Worm (Caenorhabditis elegans) whole organism, midembryonic: ENCODE results near the gene K09H11.6.

Source experiments
- T22C8.4 ChIP-seq: fragments of 200-800 bp; sonication (Bioruptor generic); IDR thresholded peaks from 2 replicates; pipeline ENCODE4 v1.3.6; 2022; ENCODE audit warnings: missing genetic modification characterization, missing compliant biosample characterization
- cog-1 ChIP-seq: sonication (generic microtip); optimal IDR thresholded peaks from 2 replicates; lab custom pipeline; 2016; ENCODE audit warnings: missing genetic modification characterization, missing compliant biosample characterization
- flt-1 ChIP-seq: fragments of 200-800 bp; sonication (Bioruptor generic); IDR thresholded peaks from 2 replicates; pipeline ENCODE4 v1.3.6; 2022; ENCODE audit warnings: missing genetic modification characterization, missing compliant biosample characterization
- klf-2 ChIP-seq: fragments of 200-800 bp; sonication (Bioruptor generic); conservative IDR thresholded peaks from 2 replicates; pipeline ENCODE4 v1.3.6; 2022; ENCODE audit warnings: missing genetic modification reagents, missing genetic modification characterization, missing compliant biosample characterization
- med-1 ChIP-seq: sonication (generic microtip); optimal IDR thresholded peaks from 2 replicates; lab custom pipeline; 2017; ENCODE audit warnings: missing genetic modification characterization, mild to moderate bottlenecking, missing compliant biosample characterization, antibody characterized with exemption, missing genetic modification reagents; ENCODE audit not compliant: insufficient read depth
- ref-1 ChIP-seq: fragments of 200-800 bp; sonication (Bioruptor generic); conservative IDR thresholded peaks from 2 replicates; pipeline ENCODE4 v1.3.6; 2022; ENCODE audit warnings: missing genetic modification reagents, missing genetic modification characterization, missing compliant biosample characterization
- tab-1 ChIP-seq: fragments of 200-800 bp; sonication (Bioruptor generic); IDR thresholded peaks from 2 replicates; pipeline ENCODE4 v1.3.6; 2022; ENCODE audit warnings: missing genetic modification characterization, missing compliant biosample characterization
- ztf-23 ChIP-seq: fragments of 200-800 bp; sonication (Bioruptor generic); IDR thresholded peaks from 2 replicates; pipeline ENCODE4 v1.3.6; 2022; ENCODE audit warnings: missing genetic modification reagents, missing genetic modification characterization, missing compliant biosample characterization
- ztf-29 ChIP-seq: fragments of 200-800 bp; sonication (Bioruptor generic); IDR thresholded peaks from 2 replicates; pipeline ENCODE4 v1.3.6; 2022; ENCODE audit warnings: missing genetic modification reagents, missing genetic modification characterization, missing compliant biosample characterization

Gene K09H11.6

ce11 chrV:5717237-5717935, 18.6 kb downstream of the K09H11.6 start, which contains the start of gene rga-3:
Gene rga-3 (plus strand): TSS chrV:5717885.
- TF ChIP-seq med-1 (GFP tag; lab: Kevin White, UChicago) (no peak), tab-1 (GFP tag; lab: Robert Waterston, UW) (no peak), klf-2 (GFP tag; lab: Robert Waterston, UW) (no peak), ref-1 (GFP tag; lab: Robert Waterston, UW) (no peak), ztf-23 (no peak), cog-1 (no peak), flt-1 (GFP tag; lab: Robert Waterston, UW) (no peak), ztf-29 (GFP tag; lab: Robert Waterston, UW) (no peak), T22C8.4 (GFP tag; lab: Robert Waterston, UW) (no peak)

ce11 chrV:5716508-5716907, 19.5 kb downstream of the K09H11.6 start, which contains the start of gene K09H11.9:
Gene K09H11.9 (minus strand): TSS chrV:5716608.
- TF ChIP-seq flt-1 (GFP tag; lab: Robert Waterston, UW) (no peak), ztf-23 (no peak), klf-2 (GFP tag; lab: Robert Waterston, UW) (no peak), tab-1 (GFP tag; lab: Robert Waterston, UW) (no peak), med-1 (GFP tag; lab: Kevin White, UChicago) (no peak), cog-1 (no peak), T22C8.4 (GFP tag; lab: Robert Waterston, UW) (no peak), ztf-29 (GFP tag; lab: Robert Waterston, UW) (no peak), ref-1 (GFP tag; lab: Robert Waterston, UW) (no peak)

ce11 chrV:5713510-5713909, 22.5 kb downstream of the K09H11.6 start:
- TF ChIP-seq flt-1 (GFP tag; lab: Robert Waterston, UW) (no peak), ref-1 (GFP tag; lab: Robert Waterston, UW) (no peak), ztf-23 (no peak), med-1 (GFP tag; lab: Kevin White, UChicago) (no peak), tab-1 (GFP tag; lab: Robert Waterston, UW) (no peak), T22C8.4 (GFP tag; lab: Robert Waterston, UW) (no peak), ztf-29 (GFP tag; lab: Robert Waterston, UW) (no peak), cog-1 (no peak), klf-2 (GFP tag; lab: Robert Waterston, UW) (no peak)

ce11 chrV:5712652-5713051, 23.3 kb downstream of the K09H11.6 start, which contains the start of gene gcst-1:
Gene gcst-1 (plus strand): TSS chrV:5712928.
- no peak for TF ChIP-seq tab-1 (GFP tag; lab: Robert Waterston, UW)
- TF ChIP-seq T22C8.4 (GFP tag; lab: Robert Waterston, UW) = no peak
- no peak for TF ChIP-seq cog-1
- TF ChIP-seq med-1 (GFP tag; lab: Kevin White, UChicago) = no peak
- TF ChIP-seq flt-1 (GFP tag; lab: Robert Waterston, UW) = no peak
- no peak for TF ChIP-seq klf-2 (GFP tag; lab: Robert Waterston, UW)
- TF ChIP-seq ztf-29 (GFP tag; lab: Robert Waterston, UW) = no peak
- no peak for TF ChIP-seq ztf-23
- TF ChIP-seq ref-1 (GFP tag; lab: Robert Waterston, UW) = no peak

- TF ChIP-seq T22C8.4 (GFP tag; lab: Robert Waterston, UW) (no peak), cog-1 (no peak), flt-1 (GFP tag; lab: Robert Waterston, UW) (no peak), ztf-29 (GFP tag; lab: Robert Waterston, UW) (no peak), klf-2 (GFP tag; lab: Robert Waterston, UW) (no peak), tab-1 (GFP tag; lab: Robert Waterston, UW) (no peak), med-1 (GFP tag; lab: Kevin White, UChicago) (no peak), ztf-23 (no peak), ref-1 (GFP tag; lab: Robert Waterston, UW) (no peak)
Measured at ce11 chrV:5712189-5712588, 23.8 kb downstream of the K09H11.6 start.

ce11 chrV:5708331-5708730, 27.6 kb downstream of the K09H11.6 start:
- TF ChIP-seq tab-1 (GFP tag; lab: Robert Waterston, UW) (no peak), ref-1 (GFP tag; lab: Robert Waterston, UW) (no peak), flt-1 (GFP tag; lab: Robert Waterston, UW) (no peak), klf-2 (GFP tag; lab: Robert Waterston, UW) (no peak), ztf-29 (GFP tag; lab: Robert Waterston, UW) (no peak), cog-1 (no peak), ztf-23 (no peak), T22C8.4 (GFP tag; lab: Robert Waterston, UW) (no peak), med-1 (GFP tag; lab: Kevin White, UChicago) (no peak)

- TF ChIP-seq klf-2 (GFP tag; lab: Robert Waterston, UW) (no peak), tab-1 (GFP tag; lab: Robert Waterston, UW) (no peak)
Measured at ce11 chrV:5705510-5705909, 30.5 kb downstream of the K09H11.6 start, which contains the start of gene peli-1. Gene peli-1 (plus strand): TSS chrV:5705810.

- TF ChIP-seq cog-1 = no peak
- TF ChIP-seq ref-1 (GFP tag; lab: Robert Waterston, UW) = no peak
- TF ChIP-seq tab-1 (GFP tag; lab: Robert Waterston, UW) = no peak
- no peak for TF ChIP-seq klf-2 (GFP tag; lab: Robert Waterston, UW)
- no peak for TF ChIP-seq flt-1 (GFP tag; lab: Robert Waterston, UW)
- no peak for TF ChIP-seq ztf-23
Measured at ce11 chrV:5704467-5704866, 31.5 kb downstream of the K09H11.6 start.

- TF ChIP-seq cog-1 = no peak
- TF ChIP-seq ztf-29 (GFP tag; lab: Robert Waterston, UW) = no peak
- no peak for TF ChIP-seq ztf-23
Measured at ce11 chrV:5701106-5701505, 34.9 kb downstream of the K09H11.6 start.
